Fruit fly (Drosophila melanogaster) whole organism, adult: ENCODE data around the gene hgo.

Source experiments
- CG11617 ChIP-seq: fragments of 200-800 bp; sonication (Bioruptor generic); optimal IDR thresholded peaks from 2 replicates; lab custom pipeline; 2017; ENCODE audit warnings: mild to moderate bottlenecking, missing biosample characterization, missing genetic modification reagents, missing genetic modification characterization
- CG12768 ChIP-seq: fragments of 200-800 bp; sonication (Bioruptor generic); optimal IDR thresholded peaks from 2 replicates; lab custom pipeline; 2017; ENCODE audit warnings: missing biosample characterization, missing genetic modification characterization, mild to moderate bottlenecking, moderate library complexity, missing genetic modification reagents
- CG14711 ChIP-seq: fragments of 200-800 bp; sonication (Bioruptor generic); optimal IDR thresholded peaks from 2 replicates; lab custom pipeline; 2018; ENCODE audit warnings: missing biosample characterization, mild to moderate bottlenecking, missing genetic modification characterization, moderate library complexity
- CG1620 ChIP-seq: fragments of 200-800 bp; sonication (Bioruptor generic); optimal IDR thresholded peaks from 2 replicates; lab custom pipeline; 2016; ENCODE audit warnings: missing biosample characterization, missing genetic modification characterization
- CG33017 ChIP-seq: fragments of 200-800 bp; sonication (Bioruptor generic); optimal IDR thresholded peaks from 2 replicates; lab custom pipeline; 2018; ENCODE audit warnings: missing biosample characterization, mild to moderate bottlenecking, missing genetic modification characterization, moderate library complexity
- CG5204 ChIP-seq: fragments of 200-800 bp; sonication (Bioruptor generic); optimal IDR thresholded peaks from 2 replicates; lab custom pipeline; 2016; ENCODE audit warnings: missing biosample characterization, missing genetic modification characterization
- CG7045 ChIP-seq: fragments of 200-800 bp; sonication (Bioruptor generic); optimal IDR thresholded peaks from 2 replicates; lab custom pipeline; 2017; ENCODE audit warnings: missing biosample characterization, mild to moderate bottlenecking, missing genetic modification characterization
- CG7101 ChIP-seq: fragments of 200-800 bp; sonication (Bioruptor generic); optimal IDR thresholded peaks from 2 replicates; lab custom pipeline; 2018; ENCODE audit warnings: missing biosample characterization, mild to moderate bottlenecking, missing genetic modification characterization, moderate library complexity
- Clk ChIP-seq: fragments of 200-800 bp; sonication (Bioruptor generic); optimal IDR thresholded peaks from 2 replicates; lab custom pipeline; 2017; ENCODE audit warnings: missing biosample characterization, missing genetic modification characterization
- Crg-1 ChIP-seq: fragments of 200-800 bp; sonication (Bioruptor generic); optimal IDR thresholded peaks from 2 replicates; lab custom pipeline; 2016; ENCODE audit warnings: missing biosample characterization, missing genetic modification characterization
- Hr96 ChIP-seq: fragments of 200-800 bp; sonication (Bioruptor generic); optimal IDR thresholded peaks from 2 replicates; lab custom pipeline; 2016; ENCODE audit warnings: missing biosample characterization, missing genetic modification characterization
- Mnt ChIP-seq: fragments of 200-800 bp; sonication (Bioruptor generic); optimal IDR thresholded peaks from 2 replicates; lab custom pipeline; 2016; ENCODE audit warnings: missing biosample characterization, mild to moderate bottlenecking, missing genetic modification characterization
- bab1 ChIP-seq: fragments of 200-800 bp; sonication (Bioruptor generic); optimal IDR thresholded peaks from 3 replicates; lab custom pipeline; 2019; ENCODE audit warnings: missing biosample characterization, mild to moderate bottlenecking, missing genetic modification characterization, moderate library complexity
- cic ChIP-seq: fragments of 200-800 bp; sonication (Bioruptor generic); optimal IDR thresholded peaks from 2 replicates; lab custom pipeline; 2017; ENCODE audit warnings: missing biosample characterization, mild to moderate bottlenecking, missing genetic modification characterization, moderate library complexity
- cnc ChIP-seq, 2 experiments: fragments of >200 bp; optimal IDR thresholded peaks; 2 replicates each; lab custom pipeline; 2017
- kay ChIP-seq: fragments of 200-800 bp; sonication (Bioruptor generic); peaks from one replicate; lab custom pipeline; 2016; ENCODE audit warnings: missing biosample characterization, missing genetic modification characterization, borderline replicate concordance
- ovo ChIP-seq: fragments of 200-800 bp; sonication (Bioruptor generic); optimal IDR thresholded peaks from 2 replicates; lab custom pipeline; 2016; ENCODE audit warnings: missing biosample characterization, missing genetic modification characterization
- pad ChIP-seq: fragments of 200-800 bp; sonication (Bioruptor generic); optimal IDR thresholded peaks from 3 replicates; lab custom pipeline; 2017; ENCODE audit warnings: missing biosample characterization, missing genetic modification characterization, mild to moderate bottlenecking, moderate library complexity, missing genetic modification reagents
- tj ChIP-seq: fragments of 200-800 bp; sonication (Bioruptor generic); optimal IDR thresholded peaks from 3 replicates; lab custom pipeline; 2017; ENCODE audit warnings: missing biosample characterization, mild to moderate bottlenecking, missing genetic modification characterization, moderate library complexity
- toe ChIP-seq: fragments of 200-800 bp; sonication (Bioruptor generic); optimal IDR thresholded peaks from 2 replicates; lab custom pipeline; 2016; ENCODE audit warnings: missing biosample characterization, missing genetic modification characterization

The hgo gene

DNA sequence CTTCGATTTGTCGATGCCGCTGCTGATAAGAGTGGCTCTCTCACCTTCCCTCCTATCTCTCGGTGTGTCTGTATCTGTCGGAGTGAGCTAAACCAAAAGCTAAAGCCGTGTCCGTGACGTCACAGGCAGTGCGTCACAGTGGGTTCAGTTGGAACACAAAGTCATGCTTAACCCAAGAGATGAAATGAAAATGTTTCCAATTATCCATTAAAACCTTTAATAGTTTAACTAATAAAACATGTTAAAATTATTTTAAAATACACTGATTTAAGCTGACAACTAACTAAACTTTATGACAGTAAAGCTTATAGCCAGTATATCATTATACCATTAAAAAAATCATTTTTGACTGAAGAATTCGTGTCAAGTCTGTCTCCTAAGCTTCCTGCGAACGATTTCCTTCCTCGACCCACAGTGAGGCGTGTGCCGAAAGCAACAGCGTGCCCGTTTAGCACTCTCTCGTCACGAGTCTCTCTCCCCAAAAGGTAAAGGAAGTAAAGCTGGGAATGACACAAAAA is 23.1 kb upstream of the hgo start, which contains the start of gene Idua:
Gene Idua, minus strand, starts transcription at position 51 of the 518 bp plus-strand sequence.
- TF ChIP-seq tj: no peak
- peak; percentile 51 for TF ChIP-seq CG14711 (tag; lab: Kevin White, UChicago)
- TF ChIP-seq ovo (GFP tag; lab: Kevin White, UChicago): no peak
- no peak for TF ChIP-seq Hr96
- peak; percentile 37 for TF ChIP-seq Clk (GFP tag; lab: Kevin White, UChicago)
- no peak for TF ChIP-seq Crg-1 (GFP tag; lab: Kevin White, UChicago)
- TF ChIP-seq cnc (optimal IDR thresholded peaks at IDR 0.05; lab: Kevin White, UChicago): no peak
- TF ChIP-seq toe (GFP tag; lab: Kevin White, UChicago): no peak
- TF ChIP-seq CG12768 (GFP tag; lab: Kevin White, UChicago): peak; percentile 60
- TF ChIP-seq CG1620 (GFP tag; lab: Kevin White, UChicago): no peak
- peak; percentile 59 for TF ChIP-seq CG7101
- no peak for TF ChIP-seq cic (GFP tag; lab: Kevin White, UChicago)
- TF ChIP-seq bab1 (GFP tag; lab: Kevin White, UChicago): peak; percentile 65
- TF ChIP-seq pad (GFP tag; lab: Kevin White, UChicago): peak; percentile 50
- peak; percentile 47 for TF ChIP-seq CG11617 (GFP tag; lab: Kevin White, UChicago)
- TF ChIP-seq CG33017: peak; percentile 65
- TF ChIP-seq kay (GFP tag; lab: Kevin White, UChicago): no peak
- TF ChIP-seq CG7045 (GFP tag; lab: Kevin White, UChicago): peak; percentile 63
- TF ChIP-seq CG5204: no peak
- no peak for TF ChIP-seq Mnt (GFP tag; lab: Kevin White, UChicago)

- no peak for TF ChIP-seq Clk (GFP tag; lab: Kevin White, UChicago)
- no peak for TF ChIP-seq cnc (optimal IDR thresholded peaks at IDR 0.05; lab: Kevin White, UChicago)
- TF ChIP-seq Hr96: no peak
- TF ChIP-seq CG12768 (GFP tag; lab: Kevin White, UChicago): no peak
- no peak for TF ChIP-seq CG7045 (GFP tag; lab: Kevin White, UChicago)
These were observed 22.5 kb upstream of the hgo start, which contains the start of gene Gr32a for dm6 chr2L:11113714-11114113. Gene Gr32a (plus strand): TSS chr2L:11114014.

DNA sequence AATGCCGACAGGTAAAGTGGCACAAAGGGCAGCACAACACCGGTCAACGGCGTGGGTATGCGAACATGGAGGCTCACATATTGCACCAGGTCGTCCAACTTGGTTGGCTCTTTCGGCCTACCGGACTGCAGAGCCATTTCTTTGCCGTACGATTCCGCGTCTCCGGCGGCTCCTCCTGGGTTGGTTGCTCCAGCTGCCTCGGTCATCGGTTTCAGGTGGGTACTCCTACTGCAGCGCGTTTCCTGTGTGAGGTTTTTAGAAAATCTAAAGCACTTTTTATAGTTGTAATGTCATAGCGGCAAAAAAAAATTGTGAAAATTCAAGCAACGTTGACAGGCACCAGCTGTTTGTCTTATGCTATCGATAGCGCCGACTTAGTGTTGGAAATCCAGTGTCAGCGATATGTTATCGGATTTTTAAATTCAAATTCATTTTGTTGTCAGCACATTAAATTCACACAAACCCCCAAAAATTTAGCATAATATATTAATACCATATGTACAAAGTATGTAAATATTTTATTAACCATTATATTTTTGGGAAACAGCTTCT is 16.2 kb upstream of the hgo start, which contains the start of gene CG6230:
Gene CG6230, minus strand, starts transcription at position 354 of the 552 bp plus-strand sequence.
- TF ChIP-seq toe (GFP tag; lab: Kevin White, UChicago) (no peak), bab1 (GFP tag; lab: Kevin White, UChicago) (peak; percentile 22), CG11617 (GFP tag; lab: Kevin White, UChicago) (no peak), cic (GFP tag; lab: Kevin White, UChicago) (no peak), CG33017 (no peak), CG12768 (GFP tag; lab: Kevin White, UChicago) (no peak), ovo (GFP tag; lab: Kevin White, UChicago) (no peak), CG7045 (GFP tag; lab: Kevin White, UChicago) (no peak), tj (peak; percentile 1), Clk (GFP tag; lab: Kevin White, UChicago) (no peak), cnc (optimal IDR thresholded peaks at IDR 0.05; lab: Kevin White, UChicago) (no peak), CG5204 (no peak), CG7101 (no peak), CG14711 (tag; lab: Kevin White, UChicago) (peak; percentile 3), Mnt (GFP tag; lab: Kevin White, UChicago) (peak; percentile 9), kay (GFP tag; lab: Kevin White, UChicago) (no peak), pad (GFP tag; lab: Kevin White, UChicago) (no peak)

dm6 chr2L:11121614-11122013 is 14.6 kb upstream of the hgo start, which contains the start of gene Dnaaf4:
Gene Dnaaf4 (minus strand): TSS chr2L:11121714.
- TF ChIP-seq ovo (GFP tag; lab: Kevin White, UChicago) (no peak), CG5204 (no peak), kay (GFP tag; lab: Kevin White, UChicago) (no peak), tj (no peak), CG11617 (GFP tag; lab: Kevin White, UChicago) (no peak), CG33017 (no peak), CG7101 (no peak), bab1 (GFP tag; lab: Kevin White, UChicago) (no peak), CG1620 (GFP tag; lab: Kevin White, UChicago) (no peak), cnc (optimal IDR thresholded peaks at IDR 0.05; lab: Kevin White, UChicago) (no peak), CG14711 (tag; lab: Kevin White, UChicago) (no peak), Hr96 (no peak), cic (GFP tag; lab: Kevin White, UChicago) (no peak), Mnt (GFP tag; lab: Kevin White, UChicago) (no peak), Clk (GFP tag; lab: Kevin White, UChicago) (no peak)

dm6 chr2L:11123499-11123898 is 12.7 kb upstream of the hgo start, which contains the start of the genes Csl4 and Nup160:
Gene Csl4 (minus strand): TSS chr2L:11123567.
Gene Nup160 (plus strand): TSS chr2L:11123777.
- TF ChIP-seq toe (GFP tag; lab: Kevin White, UChicago): no peak
- peak; percentile 99 for TF ChIP-seq Mnt (GFP tag; lab: Kevin White, UChicago)
- peak; percentile 87 for TF ChIP-seq CG1620 (GFP tag; lab: Kevin White, UChicago)
- peak; percentile 13 for TF ChIP-seq cic (GFP tag; lab: Kevin White, UChicago)
- TF ChIP-seq Hr96: peak; percentile 82
- TF ChIP-seq CG33017: peak; percentile 74
- peak; percentile 54 for TF ChIP-seq ovo (GFP tag; lab: Kevin White, UChicago)
- no peak for TF ChIP-seq cnc (optimal IDR thresholded peaks at IDR 0.05; lab: Kevin White, UChicago)
- TF ChIP-seq CG7101: peak; percentile 86
- peak; percentile 44 for TF ChIP-seq tj
- TF ChIP-seq kay (GFP tag; lab: Kevin White, UChicago): no peak
- no peak for TF ChIP-seq CG5204
- TF ChIP-seq Clk (GFP tag; lab: Kevin White, UChicago): no peak
- TF ChIP-seq CG14711 (tag; lab: Kevin White, UChicago): peak; percentile 77
- peak; percentile 80 for TF ChIP-seq CG12768 (GFP tag; lab: Kevin White, UChicago)
- peak; percentile 30 for TF ChIP-seq CG7045 (GFP tag; lab: Kevin White, UChicago)
- TF ChIP-seq bab1 (GFP tag; lab: Kevin White, UChicago): peak; percentile 86
- TF ChIP-seq pad (GFP tag; lab: Kevin White, UChicago): peak; percentile 66
- TF ChIP-seq Crg-1 (GFP tag; lab: Kevin White, UChicago): peak; percentile 89
- peak; percentile 78 for TF ChIP-seq CG11617 (GFP tag; lab: Kevin White, UChicago)
